Worm (Caenorhabditis elegans): ENCODE results near the gene C25F6.6.

The C25F6.6 gene

ce11 chrX:5467820-5468270, 17.2 kb upstream of the C25F6.6 start, which contains the start of gene dpyd-1 (continued):
- no peak for TF ChIP-seq fkh-10 (GFP tag; optimal IDR thresholded peaks at IDR 0.05)
- peak; percentile 21 for TF ChIP-seq mep-1 (tag; optimal IDR thresholded peaks at IDR 0.05)
- TF ChIP-seq nhr-41 (GFP tag; IDR thresholded peaks at IDR 0.05) = no peak
- no peak for TF ChIP-seq mdt-29 (GFP tag; IDR thresholded peaks at IDR 0.05)
- TF ChIP-seq dmd-6 (GFP tag; IDR thresholded peaks at IDR 0.05) = peak; percentile 80
- no peak for TF ChIP-seq madf-9 (GFP tag; conservative IDR thresholded peaks at IDR 0.05)
- TF ChIP-seq pqm-1 (tag; optimal IDR thresholded peaks at IDR 0.05) = peak; percentile 59
- TF ChIP-seq nhr-28 (tag; optimal IDR thresholded peaks at IDR 0.05) = peak; percentile 50
- TF ChIP-seq lsy-2 (tag; optimal IDR thresholded peaks at IDR 0.05) = no peak
- TF ChIP-seq Y75B8A.6 (GFP tag; IDR thresholded peaks at IDR 0.05) = no peak
- no peak for TF ChIP-seq snpc-1.2 (GFP tag; IDR thresholded peaks at IDR 0.05)
- no peak for TF ChIP-seq spr-3 (GFP tag; optimal IDR thresholded peaks at IDR 0.05)
- TF ChIP-seq aha-1 (tag) = peak; percentile 90
- no peak for TF ChIP-seq lir-3 (tag; optimal IDR thresholded peaks at IDR 0.05)
- no peak for TF ChIP-seq D1046.2 (GFP tag; IDR thresholded peaks at IDR 0.05)
- no peak for TF ChIP-seq set-16 (GFP tag; IDR thresholded peaks at IDR 0.05)
- TF ChIP-seq cey-2 (tag; optimal IDR thresholded peaks at IDR 0.05; ENCODE audit: borderline replicate concordance, insufficient read depth) = no peak
- TF ChIP-seq ceh-20 (GFP tag; IDR thresholded peaks at IDR 0.05) = no peak
- TF ChIP-seq madf-5 (GFP tag; IDR thresholded peaks at IDR 0.05) = no peak
- TF ChIP-seq dmd-9 (GFP tag; IDR thresholded peaks at IDR 0.05) = no peak
- TF ChIP-seq ceh-28 (tag; optimal IDR thresholded peaks at IDR 0.05) = no peak
- no peak for TF ChIP-seq F10B5.3 (tag; optimal IDR thresholded peaks at IDR 0.05)
- TF ChIP-seq T26A8.4 (GFP tag; IDR thresholded peaks at IDR 0.05) = no peak
- TF ChIP-seq nhr-237 (tag; optimal IDR thresholded peaks at IDR 0.05) = no peak
- no peak for TF ChIP-seq snpc-4 (tag; optimal IDR thresholded peaks at IDR 0.05)
- peak; percentile 92 for TF ChIP-seq dve-1 (tag; optimal IDR thresholded peaks at IDR 0.05; ENCODE audit: insufficient read depth)
- peak; percentile 63 for TF ChIP-seq tra-1 (GFP tag; IDR thresholded peaks at IDR 0.05)
- TF ChIP-seq php-3 (GFP tag; IDR thresholded peaks at IDR 0.05) = peak; percentile 66; the same call in 1 of the 2 replicates
- TF ChIP-seq mxl-2 (GFP tag; conservative IDR thresholded peaks at IDR 0.05) = no peak
- no peak for TF ChIP-seq duxl-1 (tag; optimal IDR thresholded peaks at IDR 0.05; ENCODE audit: poor library complexity)
- no peak for TF ChIP-seq ztf-11 (tag; optimal IDR thresholded peaks at IDR 0.05)
- TF ChIP-seq mes-2 (tag; optimal IDR thresholded peaks at IDR 0.05; ENCODE audit: poor library complexity, severe bottlenecking) = peak; percentile 20
- TF ChIP-seq tag-97 (GFP tag; IDR thresholded peaks at IDR 0.05) = no peak
- TF ChIP-seq T20F7.1 (GFP tag; optimal IDR thresholded peaks at IDR 0.05) = no peak
- no peak for TF ChIP-seq zfp-2 (tag; optimal IDR thresholded peaks at IDR 0.05)
- TF ChIP-seq ZK337.2 (GFP tag; IDR thresholded peaks at IDR 0.05) = no peak
- TF ChIP-seq hlh-11 (tag; optimal IDR thresholded peaks at IDR 0.05) = peak; percentile 54
- TF ChIP-seq mdl-1 (tag; optimal IDR thresholded peaks at IDR 0.05) = peak; percentile 76 to 96
- TF ChIP-seq gei-8 (GFP tag; optimal IDR thresholded peaks at IDR 0.05) = no peak
- no peak for TF ChIP-seq rbr-2 (tag; optimal IDR thresholded peaks at IDR 0.05)
- TF ChIP-seq lin-29 (GFP tag; IDR thresholded peaks at IDR 0.05) = no peak
- no peak for TF ChIP-seq lin-39 (tag; optimal IDR thresholded peaks at IDR 0.05)
- TF ChIP-seq Y105C5A.15 (GFP tag; IDR thresholded peaks at IDR 0.05) = no peak
- TF ChIP-seq skn-1 (tag; optimal IDR thresholded peaks at IDR 0.05) = no peak
- TF ChIP-seq lin-13 (GFP tag; optimal IDR thresholded peaks at IDR 0.05) = no peak
- TF ChIP-seq F49E8.2 (tag; optimal IDR thresholded peaks at IDR 0.05; ENCODE audit: borderline replicate concordance) = no peak
- no peak for TF ChIP-seq ceh-62 (tag; optimal IDR thresholded peaks at IDR 0.05)
- peak; percentile 22 for TF ChIP-seq nhr-48 (tag; optimal IDR thresholded peaks at IDR 0.05)
- TF ChIP-seq Y5F2A.4 (GFP tag; optimal IDR thresholded peaks at IDR 0.05) = no peak
- TF ChIP-seq ceh-44 (GFP tag; IDR thresholded peaks at IDR 0.05) = no peak
- no peak for TF ChIP-seq zfp-3 (GFP tag; conservative IDR thresholded peaks at IDR 0.05)
- TF ChIP-seq daf-19 (GFP tag; conservative IDR thresholded peaks at IDR 0.05) = no peak

All from whole organism, L4 larva.